Fruit fly (Drosophila melanogaster) whole organism, embryonic: Measurements from ENCODE around the gene Rchy1.
A peak's percentile ranks its signal among the peaks of the same experiment; 100 is the strongest.

ENCODE experiments used
- Bdp1 ChIP-seq: fragments of 200-800 bp; sonication (Bioruptor generic); optimal IDR thresholded peaks from 3 replicates; lab custom pipeline; 2016; ENCODE audit warnings: missing biosample characterization, missing genetic modification characterization
- Bteb2 ChIP-seq: fragments of 200-800 bp; sonication (Bioruptor generic); optimal IDR thresholded peaks from 2 replicates; lab custom pipeline; 2016; ENCODE audit warnings: missing biosample characterization, missing genetic modification characterization
- CG10209 ChIP-seq: fragments of 200-800 bp; sonication (Bioruptor generic); optimal IDR thresholded peaks from 3 replicates; lab custom pipeline; 2017; ENCODE audit warnings: missing biosample characterization, mild to moderate bottlenecking, missing genetic modification characterization, missing genetic modification reagents
- CG10979 ChIP-seq: fragments of 200-800 bp; sonication (Bioruptor generic); optimal IDR thresholded peaks from 2 replicates; lab custom pipeline; 2018; ENCODE audit warnings: missing biosample characterization, mild to moderate bottlenecking, missing genetic modification characterization, moderate library complexity
- CG11398 ChIP-seq: fragments of 200-800 bp; sonication (Bioruptor generic); optimal IDR thresholded peaks from 2 replicates; lab custom pipeline; 2016; ENCODE audit warnings: missing biosample characterization, missing genetic modification characterization
- CG11696 ChIP-seq: fragments of 200-800 bp; sonication (Bioruptor generic); IDR thresholded peaks from 2 replicates; pipeline ENCODE4 v1.3.6; 2022; ENCODE audit warnings: missing biosample characterization, missing genetic modification characterization
- CG13894 ChIP-seq: fragments of 200-800 bp; sonication (Bioruptor generic); optimal IDR thresholded peaks from 3 replicates; lab custom pipeline; 2018; ENCODE audit warnings: missing biosample characterization, mild to moderate bottlenecking, missing genetic modification characterization, moderate library complexity
- CG14667 ChIP-seq: fragments of 200-800 bp; sonication (Bioruptor generic); IDR thresholded peaks from 2 replicates; pipeline ENCODE4 v1.3.6; 2022; ENCODE audit warnings: missing biosample characterization, missing genetic modification characterization
- CG15011 ChIP-seq: fragments of 200-800 bp; sonication (Bioruptor generic); optimal IDR thresholded peaks from 3 replicates; lab custom pipeline; 2018; ENCODE audit warnings: missing biosample characterization, mild to moderate bottlenecking, missing genetic modification characterization
- CG17328 ChIP-seq: fragments of 200-800 bp; sonication (Bioruptor generic); IDR thresholded peaks from 2 replicates; pipeline ENCODE4 v1.3.6; 2022; ENCODE audit warnings: missing biosample characterization, missing genetic modification characterization
- CG18599 ChIP-seq: fragments of 200-800 bp; sonication (Bioruptor generic); optimal IDR thresholded peaks from 3 replicates; lab custom pipeline; 2017; ENCODE audit warnings: missing biosample characterization, missing genetic modification characterization, mild to moderate bottlenecking, moderate library complexity, missing genetic modification reagents
- CG33213 ChIP-seq: fragments of 200-800 bp; sonication (Bioruptor generic); optimal IDR thresholded peaks from 3 replicates; lab custom pipeline; 2016; ENCODE audit warnings: missing biosample characterization, missing genetic modification characterization
- CG4404 ChIP-seq: fragments of 200-800 bp; sonication (Bioruptor generic); IDR thresholded peaks from 2 replicates; pipeline ENCODE4 v1.3.6; 2022; ENCODE audit warnings: missing biosample characterization, missing genetic modification characterization
- CG6654 ChIP-seq: fragments of 200-800 bp; sonication (Bioruptor generic); optimal IDR thresholded peaks from 2 replicates; lab custom pipeline; 2017; ENCODE audit warnings: missing biosample characterization, mild to moderate bottlenecking, missing genetic modification characterization
- CG7372 ChIP-seq: fragments of 200-800 bp; sonication (Bioruptor generic); IDR thresholded peaks from 2 replicates; pipeline ENCODE4 v1.3.6; 2022; ENCODE audit warnings: missing biosample characterization, missing genetic modification characterization
- D19A ChIP-seq: fragments of 200-800 bp; optimal IDR thresholded peaks from 3 replicates; lab custom pipeline; 2019; ENCODE audit warnings: missing biosample characterization, mild to moderate bottlenecking, missing genetic modification characterization, moderate library complexity
- D19B ChIP-seq: fragments of 200-800 bp; sonication (Bioruptor generic); optimal IDR thresholded peaks from 2 replicates; lab custom pipeline; 2017; ENCODE audit warnings: missing biosample characterization, mild to moderate bottlenecking, missing genetic modification characterization
- Dek ChIP-seq: fragments of 200-800 bp; sonication (Bioruptor generic); optimal IDR thresholded peaks from 3 replicates; lab custom pipeline; 2019; ENCODE audit warnings: missing biosample characterization, mild to moderate bottlenecking, missing genetic modification characterization, moderate library complexity
- Eip74EF ChIP-seq, 2 experiments: fragments of 200-800 bp in 1 of 2; fragments of >200 bp in 1 of 2; sonication (Bioruptor generic) in 1 of 2; optimal IDR thresholded peaks; 2 replicates each; lab custom pipeline; 2017 to 2019; ENCODE audit warnings: missing biosample characterization in 2 of 2, missing genetic modification characterization in 2 of 2, mild to moderate bottlenecking in 1 of 2, moderate library complexity in 1 of 2
- HLH54F ChIP-seq: fragments of 200-800 bp; sonication (Bioruptor generic); optimal IDR thresholded peaks from 3 replicates; lab custom pipeline; 2016; ENCODE audit warnings: missing biosample characterization, missing genetic modification characterization
- Hand ChIP-seq: fragments of 200-800 bp; sonication (Bioruptor generic); optimal IDR thresholded peaks from 2 replicates; lab custom pipeline; 2017; ENCODE audit warnings: mild to moderate bottlenecking, missing biosample characterization, missing genetic modification reagents, missing genetic modification characterization
- Hr39 ChIP-seq: fragments of >200 bp; optimal IDR thresholded peaks from 2 replicates; lab custom pipeline; 2017
- Hsf ChIP-seq: fragments of 200-800 bp; sonication (Bioruptor generic); optimal IDR thresholded peaks from 3 replicates; lab custom pipeline; 2016; ENCODE audit warnings: missing biosample characterization, missing genetic modification characterization
- NC2β ChIP-seq: fragments of 200-800 bp; sonication (Bioruptor generic); optimal IDR thresholded peaks from 2 replicates; lab custom pipeline; 2016; ENCODE audit warnings: missing biosample characterization, missing genetic modification characterization
- NK7.1 ChIP-seq: fragments of 200-800 bp; sonication (Bioruptor generic); optimal IDR thresholded peaks from 3 replicates; lab custom pipeline; 2016; ENCODE audit warnings: missing biosample characterization, missing genetic modification characterization
- Scr ChIP-seq: fragments of 200-800 bp; sonication (Bioruptor generic); IDR thresholded peaks from 2 replicates; pipeline ENCODE4 v1.3.6; 2022; ENCODE audit warnings: missing biosample characterization, missing genetic modification characterization; ENCODE audit not compliant: partially characterized antibody
- Six4 ChIP-seq: fragments of 200-800 bp; sonication (Bioruptor generic); optimal IDR thresholded peaks from 2 replicates; lab custom pipeline; 2016; ENCODE audit warnings: missing biosample characterization, missing genetic modification characterization
- Sry-β ChIP-seq: fragments of 200-800 bp; sonication (Bioruptor generic); optimal IDR thresholded peaks from 2 replicates; lab custom pipeline; 2018; ENCODE audit warnings: missing biosample characterization, mild to moderate bottlenecking, missing genetic modification characterization, moderate library complexity
- Usf ChIP-seq: fragments of 200-800 bp; sonication (Bioruptor generic); optimal IDR thresholded peaks from 2 replicates; lab custom pipeline; 2017; ENCODE audit warnings: missing genotype, missing biosample characterization, missing genetic modification characterization
- ab ChIP-seq: fragments of 200-800 bp; sonication (Bioruptor generic); optimal IDR thresholded peaks from 2 replicates; lab custom pipeline; 2016; ENCODE audit warnings: missing biosample characterization, missing genetic modification characterization
- ac ChIP-seq: fragments of 200-800 bp; sonication (Bioruptor generic); optimal IDR thresholded peaks from 3 replicates; lab custom pipeline; 2017; ENCODE audit warnings: missing biosample characterization, mild to moderate bottlenecking, missing genetic modification characterization
- aop ChIP-seq: fragments of 200-800 bp; sonication (Bioruptor generic); IDR thresholded peaks from 2 replicates; pipeline ENCODE4 v1.3.6; 2022; ENCODE audit warnings: missing biosample characterization, missing genetic modification characterization
- cato ChIP-seq: fragments of 200-800 bp; sonication (Bioruptor generic); optimal IDR thresholded peaks from 2 replicates; lab custom pipeline; 2016; ENCODE audit warnings: missing biosample characterization, missing genetic modification characterization, borderline replicate concordance
- crp ChIP-seq, 2 experiments: fragments of 200-800 bp; sonication (Bioruptor generic); optimal IDR thresholded peaks; 2 replicates in 1 of 2; 3 replicates in 1 of 2; lab custom pipeline; 2017; ENCODE audit warnings: missing biosample characterization in 2 of 2, missing genetic modification characterization in 2 of 2, mild to moderate bottlenecking in 1 of 2, moderate library complexity in 1 of 2
- gem ChIP-seq: fragments of 200-800 bp; sonication (Bioruptor generic); optimal IDR thresholded peaks from 2 replicates; lab custom pipeline; 2019; ENCODE audit warnings: missing biosample characterization, mild to moderate bottlenecking, missing genetic modification characterization, moderate library complexity
- gsb-n ChIP-seq: fragments of 200-800 bp; sonication (Bioruptor generic); optimal IDR thresholded peaks from 3 replicates; lab custom pipeline; 2018; ENCODE audit warnings: missing biosample characterization, mild to moderate bottlenecking, missing genetic modification characterization
- kah ChIP-seq: fragments of 200-800 bp; sonication (Bioruptor generic); optimal IDR thresholded peaks from 2 replicates; lab custom pipeline; 2018; ENCODE audit warnings: missing biosample characterization, mild to moderate bottlenecking, missing genetic modification characterization
- ken ChIP-seq: fragments of 200-800 bp; sonication (Bioruptor generic); IDR thresholded peaks from 3 replicates; pipeline ENCODE4 v1.3.6; 2022; ENCODE audit warnings: missing biosample characterization, missing genetic modification characterization
- lov ChIP-seq, 2 experiments: fragments of 200-800 bp in 1 of 2; fragments of >200 bp in 1 of 2; sonication (Bioruptor generic) in 1 of 2; IDR thresholded peaks in 1 of 2; optimal IDR thresholded peaks in 1 of 2; 2 replicates in 1 of 2; 3 replicates in 1 of 2; pipeline versions ENCODE4 v1.3.6 to Lab custom; 2017 to 2022; ENCODE audit warnings: missing biosample characterization in 1 of 2, missing genetic modification characterization in 1 of 2
- mirr ChIP-seq: fragments of 200-800 bp; sonication (Bioruptor generic); optimal IDR thresholded peaks from 3 replicates; lab custom pipeline; 2018; ENCODE audit warnings: missing biosample characterization, mild to moderate bottlenecking, missing genetic modification characterization
- oc ChIP-seq: fragments of 200-800 bp; sonication (Bioruptor generic); optimal IDR thresholded peaks from 2 replicates; lab custom pipeline; 2018; ENCODE audit warnings: missing biosample characterization, mild to moderate bottlenecking, missing genetic modification characterization, moderate library complexity
- peb ChIP-seq: fragments of 200-800 bp; sonication (Bioruptor generic); IDR thresholded peaks from 2 replicates; pipeline ENCODE4 v1.3.6; 2022; ENCODE audit warnings: missing biosample characterization, missing genetic modification characterization
- phol ChIP-seq: fragments of 200-800 bp; sonication (Bioruptor generic); optimal IDR thresholded peaks from 3 replicates; lab custom pipeline; 2018; ENCODE audit warnings: missing biosample characterization, mild to moderate bottlenecking, missing genetic modification characterization, moderate library complexity
- pita ChIP-seq: fragments of 200-800 bp; sonication (Bioruptor generic); optimal IDR thresholded peaks from 2 replicates; lab custom pipeline; 2017; ENCODE audit warnings: missing biosample characterization, mild to moderate bottlenecking, missing genetic modification characterization
- pzg ChIP-seq: fragments of 200-800 bp; sonication (Bioruptor generic); optimal IDR thresholded peaks from 3 replicates; lab custom pipeline; 2018; ENCODE audit warnings: missing biosample characterization, mild to moderate bottlenecking, missing genetic modification characterization, moderate library complexity
- sna ChIP-seq: fragments of 200-800 bp; sonication (Bioruptor generic); IDR thresholded peaks from 2 replicates; pipeline ENCODE4 v1.3.6; 2022; ENCODE audit warnings: missing biosample characterization, missing genetic modification characterization; ENCODE audit not compliant: partially characterized antibody
- tap ChIP-seq: fragments of 200-800 bp; optimal IDR thresholded peaks from 3 replicates; lab custom pipeline; 2019; ENCODE audit warnings: missing biosample characterization, mild to moderate bottlenecking, missing genetic modification characterization, moderate library complexity
- tll ChIP-seq, 2 experiments: fragments of 200-800 bp in 1 of 2; fragments of >200 bp in 1 of 2; sonication (Bioruptor generic) in 1 of 2; optimal IDR thresholded peaks; 2 replicates each; lab custom pipeline; 2017 to 2019; ENCODE audit warnings: missing biosample characterization in 2 of 2, missing genetic modification characterization in 2 of 2, mild to moderate bottlenecking in 1 of 2, moderate library complexity in 1 of 2
- unc-4 ChIP-seq: fragments of 200-800 bp; sonication (Bioruptor generic); IDR thresholded peaks from 2 replicates; pipeline ENCODE4 v1.3.6; 2022; ENCODE audit warnings: missing biosample characterization, missing genetic modification characterization; ENCODE audit not compliant: partially characterized antibody
- usp ChIP-seq: fragments of >200 bp; optimal IDR thresholded peaks from 2 replicates; lab custom pipeline; 2017; ENCODE audit warnings: missing biosample characterization, missing genetic modification characterization

Rchy1 gene

dm6 chr2L:6498448-6498847 lies 33.0 kb upstream of the Rchy1 start, which contains the start of gene CG31637 (continued):
- TF ChIP-seq Six4 (GFP tag; lab: Kevin White, UChicago) (no peak), Dek (tag; lab: Kevin White, UChicago) (peak; percentile 40), NK7.1 (GFP tag; lab: Kevin White, UChicago) (no peak), Usf (no peak), Hr39 (lab: Kevin White, UChicago) (no peak), ac (peak; percentile 16), Bteb2 (GFP tag; lab: Kevin White, UChicago) (peak; percentile 6), Eip74EF (GFP tag; optimal IDR thresholded peaks at IDR 0.05; lab: Kevin White, UChicago) (peak in 1 of 2 experiments; percentile 66), tll (GFP tag; optimal IDR thresholded peaks at IDR 0.05; lab: Kevin White, UChicago) (peak in 1 of 2 experiments; percentile 45), gem (tag; lab: Kevin White, UChicago) (no peak), aop (peak; percentile 3; the same call in 1 of the 2 replicates), CG10979 (tag; lab: Kevin White, UChicago) (no peak), CG10209 (GFP tag; lab: Kevin White, UChicago) (no peak), pita (GFP tag; lab: Kevin White, UChicago) (peak; percentile 81), lov (optimal IDR thresholded peaks at IDR 0.05; lab: Kevin White, UChicago) (no peak), lov (GFP tag; IDR thresholded peaks at IDR 0.05; lab: Robert Waterston, UW) (no peak), peb (no peak), Hand (GFP tag; lab: Kevin White, UChicago) (no peak), Scr (peak; percentile 15; the same call in 1 of the 2 replicates), NC2β (GFP tag; lab: Kevin White, UChicago) (peak; percentile 37), CG17328 (GFP tag; lab: Robert Waterston, UW) (no peak), ken (no peak), CG4404 (GFP tag; lab: Robert Waterston, UW) (no peak), CG15011 (GFP tag; lab: Kevin White, UChicago) (no peak), crp (GFP tag; optimal IDR thresholded peaks at IDR 0.05; lab: Kevin White, UChicago) (no peak), phol (tag; lab: Kevin White, UChicago) (no peak), CG18599 (GFP tag; lab: Kevin White, UChicago) (peak; percentile 15), gsb-n (tag; lab: Kevin White, UChicago) (no peak), ab (GFP tag; lab: Kevin White, UChicago) (no peak), Bdp1 (GFP tag; lab: Kevin White, UChicago) (no peak), sna (GFP tag; lab: Robert Waterston, UW) (no peak), tap (tag; lab: Kevin White, UChicago) (no peak), CG33213 (peak; percentile 71), Sry-β (GFP tag; lab: Kevin White, UChicago) (no peak), CG14667 (GFP tag; lab: Robert Waterston, UW) (no peak), oc (tag; lab: Kevin White, UChicago) (no peak), CG13894 (tag; lab: Kevin White, UChicago) (peak; percentile 33), pzg (GFP tag; lab: Kevin White, UChicago) (peak; percentile 94), Hsf (GFP tag; lab: Kevin White, UChicago) (no peak), usp (no peak), CG6654 (GFP tag; lab: Kevin White, UChicago) (no peak), cato (GFP tag; lab: Kevin White, UChicago) (no peak), unc-4 (GFP tag; lab: Robert Waterston, UW) (no peak), CG7372 (GFP tag; lab: Robert Waterston, UW) (no peak), CG11696 (GFP tag; lab: Robert Waterston, UW) (no peak), D19A (tag; lab: Kevin White, UChicago) (no peak), HLH54F (no peak), D19B (no peak), mirr (GFP tag; lab: Kevin White, UChicago) (peak; percentile 16), kah (GFP tag; lab: Kevin White, UChicago) (peak; percentile 35), CG11398 (no peak)
